Worm (Caenorhabditis elegans) whole organism, midembryonic: ENCODE results near the gene T04B2.7.

Experiments
- T22C8.4 ChIP-seq: fragments of 200-800 bp; sonication (Bioruptor generic); IDR thresholded peaks from 2 replicates; pipeline ENCODE4 v1.3.6; 2022; ENCODE audit warnings: missing genetic modification characterization, missing compliant biosample characterization
- ztf-23 ChIP-seq: fragments of 200-800 bp; sonication (Bioruptor generic); IDR thresholded peaks from 2 replicates; pipeline ENCODE4 v1.3.6; 2022; ENCODE audit warnings: missing genetic modification reagents, missing genetic modification characterization, missing compliant biosample characterization
- ztf-29 ChIP-seq: fragments of 200-800 bp; sonication (Bioruptor generic); IDR thresholded peaks from 2 replicates; pipeline ENCODE4 v1.3.6; 2022; ENCODE audit warnings: missing genetic modification reagents, missing genetic modification characterization, missing compliant biosample characterization

- TF ChIP-seq ztf-23 (GFP tag; lab: Robert Waterston, UW) (no peak), T22C8.4 (GFP tag; lab: Robert Waterston, UW) (no peak), ztf-29 (GFP tag; lab: Robert Waterston, UW) (no peak)
Measured at ce11 chrIV:10068266-10068665, 12.2 kb upstream of the T04B2.7 start.
